Worm (Caenorhabditis elegans) whole organism, mixed stage, embryonic: ENCODE measurements around the gene nspa-9.

Source experiments
- M03D4.4 ChIP-seq: sonication (generic microtip); optimal IDR thresholded peaks from 2 replicates; lab custom pipeline; 2017; ENCODE audit warnings: mild to moderate bottlenecking, missing genetic modification characterization, missing compliant biosample characterization
- bed-3 ChIP-seq: fragments of 200-800 bp; sonication (Bioruptor generic); optimal IDR thresholded peaks from 3 replicates; lab custom pipeline; 2018; ENCODE audit warnings: mild to moderate bottlenecking, missing genetic modification characterization, moderate library complexity, missing compliant biosample characterization
- blmp-1 ChIP-seq: fragments of 150-350 bp; optimal IDR thresholded peaks from 2 replicates; lab custom pipeline; 2014; ENCODE audit warnings: missing biosample characterization, missing genetic modification characterization
- ceh-39 ChIP-seq: fragments of 150-350 bp; optimal IDR thresholded peaks from 2 replicates; lab custom pipeline; 2014; ENCODE audit warnings: missing biosample characterization, missing genetic modification characterization
- ceh-43 ChIP-seq: fragments of 200-800 bp; sonication (Bioruptor generic); optimal IDR thresholded peaks from 2 replicates; lab custom pipeline; 2018; ENCODE audit warnings: mild to moderate bottlenecking, missing genetic modification characterization, moderate library complexity, missing compliant biosample characterization
- ceh-83 ChIP-seq: fragments of 200-800 bp; sonication (Bioruptor generic); optimal IDR thresholded peaks from 2 replicates; lab custom pipeline; 2018; ENCODE audit warnings: mild to moderate bottlenecking, missing genetic modification characterization, missing compliant biosample characterization
- ces-1 ChIP-seq: fragments of 150-350 bp; optimal IDR thresholded peaks from 2 replicates; lab custom pipeline; 2014; ENCODE audit warnings: missing biosample characterization, missing genetic modification reagents, missing genetic modification characterization
- cnd-1 ChIP-seq: fragments of 200-800 bp; sonication (Bioruptor generic); optimal IDR thresholded peaks from 2 replicates; lab custom pipeline; 2018; ENCODE audit warnings: mild to moderate bottlenecking, missing genetic modification characterization, missing compliant biosample characterization
- drap-1 ChIP-seq: fragments of 200-800 bp; sonication (Bioruptor generic); optimal IDR thresholded peaks from 3 replicates; lab custom pipeline; 2018; ENCODE audit warnings: mild to moderate bottlenecking, missing genetic modification characterization, missing compliant biosample characterization
- elt-1 ChIP-seq: sonication (generic microtip); optimal IDR thresholded peaks from 2 replicates; lab custom pipeline; 2017; ENCODE audit warnings: missing genetic modification characterization, mild to moderate bottlenecking, missing compliant biosample characterization, antibody characterized with exemption, moderate library complexity, borderline replicate concordance; ENCODE audit not compliant: insufficient read depth
- elt-3 ChIP-seq: fragments of 150-350 bp; optimal IDR thresholded peaks from 2 replicates; lab custom pipeline; 2014; ENCODE audit warnings: missing biosample characterization, missing genetic modification characterization
- ham-2 ChIP-seq: fragments of 200-800 bp; sonication (Bioruptor generic); optimal IDR thresholded peaks from 2 replicates; lab custom pipeline; 2018; ENCODE audit warnings: mild to moderate bottlenecking, missing genetic modification characterization, missing compliant biosample characterization
- hlh-1 ChIP-seq: fragments of 150-350 bp; optimal IDR thresholded peaks from 2 replicates; lab custom pipeline; 2014; ENCODE audit warnings: missing biosample characterization, missing genetic modification reagents, missing genetic modification characterization
- lin-13 ChIP-seq: fragments of 150-350 bp; optimal IDR thresholded peaks from 2 replicates; lab custom pipeline; 2014; ENCODE audit warnings: missing biosample characterization, missing genetic modification characterization
- lin-32 ChIP-seq: fragments of 200-800 bp; sonication (Bioruptor generic); optimal IDR thresholded peaks from 2 replicates; lab custom pipeline; 2018; ENCODE audit warnings: mild to moderate bottlenecking, missing genetic modification characterization, missing compliant biosample characterization
- lsy-2 ChIP-seq: fragments of 150-350 bp; optimal IDR thresholded peaks from 2 replicates; lab custom pipeline; 2014; ENCODE audit warnings: missing biosample characterization, missing genetic modification characterization
- mab-5 ChIP-seq: fragments of 150-350 bp; optimal IDR thresholded peaks from 2 replicates; lab custom pipeline; 2014; ENCODE audit warnings: missing biosample characterization, missing genetic modification characterization
- mep-1 ChIP-seq: fragments of 150-350 bp; optimal IDR thresholded peaks from 2 replicates; lab custom pipeline; 2017; ENCODE audit warnings: missing biosample characterization, missing genetic modification reagents, missing genetic modification characterization, inconsistent platforms
- mls-2 ChIP-seq: sonication (generic microtip); optimal IDR thresholded peaks from 2 replicates; lab custom pipeline; 2016; ENCODE audit warnings: mild to moderate bottlenecking, missing genetic modification characterization, moderate library complexity, missing compliant biosample characterization
- nhr-2 ChIP-seq: fragments of 150-350 bp; optimal IDR thresholded peaks from 2 replicates; lab custom pipeline; 2014; ENCODE audit warnings: missing biosample characterization, missing genetic modification characterization
- nhr-237 ChIP-seq: fragments of 150-350 bp; optimal IDR thresholded peaks from 2 replicates; lab custom pipeline; 2014; ENCODE audit warnings: missing biosample characterization, missing genetic modification characterization
- nhr-76 ChIP-seq: sonication (generic microtip); optimal IDR thresholded peaks from 2 replicates; lab custom pipeline; 2017; ENCODE audit warnings: missing biosample characterization, missing genetic modification characterization
- sem-2 ChIP-seq: fragments of 200-800 bp; sonication (Bioruptor generic); optimal IDR thresholded peaks from 2 replicates; lab custom pipeline; 2018; ENCODE audit warnings: mild to moderate bottlenecking, missing genetic modification characterization, missing compliant biosample characterization
- snpc-4 ChIP-seq: fragments of 150-350 bp; optimal IDR thresholded peaks from 2 replicates; lab custom pipeline; 2014; ENCODE audit warnings: missing biosample characterization, missing genetic modification characterization
- sptf-1 ChIP-seq: sonication (generic microtip); optimal IDR thresholded peaks from 2 replicates; lab custom pipeline; 2017; ENCODE audit warnings: mild to moderate bottlenecking, missing genetic modification characterization, moderate library complexity, missing compliant biosample characterization
- tbx-8 ChIP-seq: fragments of 200-800 bp; sonication (Bioruptor generic); optimal IDR thresholded peaks from 2 replicates; lab custom pipeline; 2018; ENCODE audit warnings: mild to moderate bottlenecking, missing genetic modification characterization, moderate library complexity, missing compliant biosample characterization
- unc-120 ChIP-seq: sonication (generic microtip); optimal IDR thresholded peaks from 2 replicates; lab custom pipeline; 2017; ENCODE audit warnings: missing genetic modification characterization, missing compliant biosample characterization; ENCODE audit not compliant: poor library complexity, severe bottlenecking
- unc-39 ChIP-seq: fragments of 150-350 bp; optimal IDR thresholded peaks from 2 replicates; lab custom pipeline; 2014; ENCODE audit warnings: missing biosample characterization, missing genetic modification characterization
- unc-62 ChIP-seq: fragments of 150-350 bp; optimal IDR thresholded peaks from 2 replicates; lab custom pipeline; 2014; ENCODE audit warnings: missing biosample characterization, missing genetic modification reagents, missing genetic modification characterization
- zip-8 ChIP-seq: fragments of 150-350 bp; optimal IDR thresholded peaks from 2 replicates; lab custom pipeline; 2014; ENCODE audit warnings: missing biosample characterization, missing genetic modification characterization

The nspa-9 gene

ce11 chrX:11727761-11728160, 11.1 kb upstream of the nspa-9 start, which contains the start of the genes gst-42 and D1053.2:
Gene gst-42, minus strand, starts transcription at chrX:11727936.
Gene D1053.2, plus strand, starts transcription at chrX:11728151.
- TF ChIP-seq bed-3 (GFP tag; lab: Kevin White, UChicago) = no peak
- no peak for TF ChIP-seq ceh-39 (tag; lab: Kevin White, UChicago)
- TF ChIP-seq ceh-43 (GFP tag; lab: Kevin White, UChicago) = no peak
- no peak for TF ChIP-seq nhr-2 (tag; lab: Kevin White, UChicago)
- no peak for TF ChIP-seq mep-1 (tag; lab: Kevin White, UChicago)

ce11 chrX:11732752-11733151, 6.1 kb upstream of the nspa-9 start:
- TF ChIP-seq snpc-4 (tag; lab: Kevin White, UChicago) (no peak), lin-13 (tag; lab: Kevin White, UChicago) (no peak), bed-3 (GFP tag; lab: Kevin White, UChicago) (no peak), hlh-1 (tag; lab: Kevin White, UChicago) (no peak), M03D4.4 (no peak), lin-32 (GFP tag; lab: Kevin White, UChicago) (no peak), nhr-237 (tag; lab: Kevin White, UChicago) (no peak), lsy-2 (tag; lab: Kevin White, UChicago) (no peak), mab-5 (tag; lab: Kevin White, UChicago) (no peak), unc-39 (tag; lab: Kevin White, UChicago) (no peak), ceh-39 (tag; lab: Kevin White, UChicago) (no peak), sptf-1 (tag; lab: Kevin White, UChicago) (no peak), unc-120 (tag; lab: Kevin White, UChicago) (no peak), ceh-83 (GFP tag; lab: Kevin White, UChicago) (no peak), blmp-1 (tag; lab: Kevin White, UChicago) (no peak), elt-3 (tag; lab: Kevin White, UChicago) (no peak), elt-1 (tag; lab: Kevin White, UChicago) (no peak), ceh-43 (GFP tag; lab: Kevin White, UChicago) (no peak), tbx-8 (GFP tag; lab: Kevin White, UChicago) (no peak), unc-62 (no peak)

- TF ChIP-seq ham-2 (GFP tag; lab: Kevin White, UChicago) = no peak
- no peak for TF ChIP-seq unc-39 (tag; lab: Kevin White, UChicago)
- no peak for TF ChIP-seq elt-1 (tag; lab: Kevin White, UChicago)
- no peak for TF ChIP-seq blmp-1 (tag; lab: Kevin White, UChicago)
- TF ChIP-seq bed-3 (GFP tag; lab: Kevin White, UChicago) = no peak
- TF ChIP-seq lin-13 (tag; lab: Kevin White, UChicago) = no peak
- no peak for TF ChIP-seq lin-32 (GFP tag; lab: Kevin White, UChicago)
- TF ChIP-seq mls-2 (tag; lab: Kevin White, UChicago) = no peak
- TF ChIP-seq ces-1 (GFP tag; lab: Kevin White, UChicago) = no peak
- TF ChIP-seq snpc-4 (tag; lab: Kevin White, UChicago) = no peak
- TF ChIP-seq zip-8 (tag; lab: Kevin White, UChicago) = no peak
- TF ChIP-seq drap-1 (GFP tag; lab: Kevin White, UChicago) = no peak
- TF ChIP-seq unc-62 = no peak
- TF ChIP-seq ceh-39 (tag; lab: Kevin White, UChicago) = no peak
- TF ChIP-seq nhr-237 (tag; lab: Kevin White, UChicago) = no peak
- no peak for TF ChIP-seq nhr-76 (tag; lab: Kevin White, UChicago)
- no peak for TF ChIP-seq sptf-1 (tag; lab: Kevin White, UChicago)
- no peak for TF ChIP-seq ceh-83 (GFP tag; lab: Kevin White, UChicago)
- no peak for TF ChIP-seq sem-2 (GFP tag; lab: Kevin White, UChicago)
- TF ChIP-seq cnd-1 (tag; lab: Kevin White, UChicago) = no peak
- TF ChIP-seq, all 35 proteins: peak for 0
Observed at ce11 chrX:11734110-11734509, 4.7 kb upstream of the nspa-9 start.

DNA sequence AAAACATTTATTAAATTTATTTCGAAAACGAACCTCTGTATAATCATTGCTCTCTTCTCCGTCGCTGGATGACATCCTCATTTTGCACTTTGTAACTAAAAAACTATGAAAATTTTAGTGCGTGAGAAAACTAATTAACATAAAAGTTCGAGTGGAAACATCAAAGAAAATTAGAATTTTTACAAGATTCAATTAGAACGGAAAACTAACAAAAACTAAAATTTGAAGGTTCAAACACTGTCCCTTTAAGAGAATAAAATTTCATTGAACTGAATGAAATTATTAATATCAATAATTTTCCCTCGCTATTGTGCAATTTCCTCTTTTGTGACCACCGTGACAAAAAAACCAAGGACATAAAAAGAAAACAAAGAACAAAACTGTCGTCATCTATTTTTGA, 1.8 kb upstream of the nspa-9 start, which contains the start of gene D1053.3:
Gene D1053.3, minus strand, starts transcription at position 101 of the 400 bp plus-strand sequence.
- TF ChIP-seq nhr-237 (tag; lab: Kevin White, UChicago) (no peak), sptf-1 (tag; lab: Kevin White, UChicago) (no peak)

- TF ChIP-seq ces-1 (GFP tag; lab: Kevin White, UChicago) (peak; percentile 78), unc-39 (tag; lab: Kevin White, UChicago) (no peak)
Observed at ce11 chrX:11743723-11744122, 4.9 kb downstream of the nspa-9 start.
